Fruit fly (Drosophila melanogaster): ENCODE results near the gene CG42537.

DNA sequence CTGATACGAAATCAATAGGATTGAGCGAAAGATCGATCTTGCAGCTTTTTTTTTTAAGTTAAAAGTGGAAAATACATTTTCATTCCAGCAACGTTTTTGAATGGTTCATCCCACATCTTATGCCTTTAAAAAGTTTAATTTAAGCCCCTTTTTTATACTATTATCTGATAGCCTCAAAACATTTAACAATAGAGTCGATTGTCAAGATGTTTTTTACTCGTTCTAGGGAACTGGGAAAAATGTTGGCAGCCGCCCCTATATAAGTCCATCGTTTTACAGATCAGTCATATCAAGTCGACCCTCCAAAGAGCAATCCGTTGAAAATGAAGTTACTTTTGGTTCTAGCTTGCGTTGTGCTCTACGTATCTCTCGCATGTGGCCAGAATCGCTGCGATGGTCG is at the start of gene CG42537:
- TF ChIP-seq CG5204 (GFP tag; optimal IDR thresholded peaks at IDR 0.05) (no peak), cnc (optimal IDR thresholded peaks at IDR 0.05) (no peak), ovo (GFP tag; optimal IDR thresholded peaks at IDR 0.05) (no peak), CG1620 (GFP tag; optimal IDR thresholded peaks at IDR 0.05) (no peak)
